Fruit fly (Drosophila melanogaster) whole organism, embryonic: Measurements from ENCODE around the gene CG14664.

Experiments
- Antp ChIP-seq: fragments of 200-800 bp; sonication (Bioruptor generic); optimal IDR thresholded peaks from 3 replicates; lab custom pipeline; 2016; ENCODE audit warnings: missing biosample characterization, missing genetic modification characterization
- Atf6 ChIP-seq: fragments of 200-800 bp; sonication (Bioruptor generic); IDR thresholded peaks from 2 replicates; pipeline ENCODE4 v1.3.6; 2022; ENCODE audit warnings: missing biosample characterization, missing genetic modification characterization
- C15 ChIP-seq: fragments of 200-800 bp; sonication (Bioruptor generic); IDR thresholded peaks from 3 replicates; pipeline ENCODE4 v1.3.6; 2022; ENCODE audit warnings: missing biosample characterization, missing genetic modification characterization
- CG11695 ChIP-seq: fragments of 200-800 bp; sonication (Bioruptor generic); IDR thresholded peaks from 3 replicates; pipeline ENCODE4 v1.3.6; 2022; ENCODE audit warnings: missing biosample characterization, missing genetic modification characterization
- CG11696 ChIP-seq: fragments of 200-800 bp; sonication (Bioruptor generic); IDR thresholded peaks from 2 replicates; pipeline ENCODE4 v1.3.6; 2022; ENCODE audit warnings: missing biosample characterization, missing genetic modification characterization
- CG11723 ChIP-seq: fragments of 200-800 bp; sonication (Bioruptor generic); optimal IDR thresholded peaks from 2 replicates; lab custom pipeline; 2017; ENCODE audit warnings: missing biosample characterization, mild to moderate bottlenecking, missing genetic modification characterization
- CG12071 ChIP-seq: fragments of 200-800 bp; sonication (Bioruptor generic); optimal IDR thresholded peaks from 3 replicates; lab custom pipeline; 2018; ENCODE audit warnings: missing biosample characterization, mild to moderate bottlenecking, missing genetic modification characterization
- CG13123 ChIP-seq: fragments of 200-800 bp; sonication (Bioruptor generic); optimal IDR thresholded peaks from 2 replicates; lab custom pipeline; 2016; ENCODE audit warnings: missing biosample characterization, missing genetic modification characterization
- CG14667 ChIP-seq: fragments of 200-800 bp; sonication (Bioruptor generic); IDR thresholded peaks from 2 replicates; pipeline ENCODE4 v1.3.6; 2022; ENCODE audit warnings: missing biosample characterization, missing genetic modification characterization
- CG14860 ChIP-seq: fragments of 200-800 bp; sonication (Bioruptor generic); IDR thresholded peaks from 3 replicates; pipeline ENCODE4 v1.3.6; 2022; ENCODE audit warnings: missing biosample characterization, missing genetic modification characterization; ENCODE audit not compliant: partially characterized antibody
- CG15073 ChIP-seq: fragments of 200-800 bp; sonication (Bioruptor generic); optimal IDR thresholded peaks from 2 replicates; lab custom pipeline; 2016; ENCODE audit warnings: missing biosample characterization, missing genetic modification characterization
- CG1529 ChIP-seq: fragments of 200-800 bp; sonication (Bioruptor generic); optimal IDR thresholded peaks from 3 replicates; lab custom pipeline; 2018; ENCODE audit warnings: missing biosample characterization, missing genetic modification characterization
- CG1603 ChIP-seq: fragments of 200-800 bp; sonication (Bioruptor generic); optimal IDR thresholded peaks from 2 replicates; lab custom pipeline; 2019; ENCODE audit warnings: missing biosample characterization, mild to moderate bottlenecking, missing genetic modification characterization, moderate library complexity
- CG17328 ChIP-seq: fragments of 200-800 bp; sonication (Bioruptor generic); IDR thresholded peaks from 2 replicates; pipeline ENCODE4 v1.3.6; 2022; ENCODE audit warnings: missing biosample characterization, missing genetic modification characterization
- CG17612 ChIP-seq: fragments of 200-800 bp; sonication (Bioruptor generic); IDR thresholded peaks from 2 replicates; pipeline ENCODE4 v1.3.6; 2022; ENCODE audit warnings: missing biosample characterization, missing genetic modification characterization
- CG2202 ChIP-seq: fragments of 200-800 bp; sonication (Bioruptor generic); optimal IDR thresholded peaks from 2 replicates; lab custom pipeline; 2018; ENCODE audit warnings: missing biosample characterization, mild to moderate bottlenecking, missing genetic modification characterization
- CG33213 ChIP-seq: fragments of 200-800 bp; sonication (Bioruptor generic); optimal IDR thresholded peaks from 3 replicates; lab custom pipeline; 2016; ENCODE audit warnings: missing biosample characterization, missing genetic modification characterization
- CG4617 ChIP-seq: fragments of 200-800 bp; sonication (Bioruptor generic); optimal IDR thresholded peaks from 3 replicates; lab custom pipeline; 2016; ENCODE audit warnings: missing biosample characterization, missing genetic modification characterization, borderline replicate concordance
- CG7928 ChIP-seq: fragments of 200-800 bp; sonication (Bioruptor generic); optimal IDR thresholded peaks from 2 replicates; lab custom pipeline; 2017; ENCODE audit warnings: missing biosample characterization, mild to moderate bottlenecking, missing genetic modification characterization
- CG8388 ChIP-seq: fragments of 200-800 bp; sonication (Bioruptor generic); optimal IDR thresholded peaks from 2 replicates; lab custom pipeline; 2019; ENCODE audit warnings: missing biosample characterization, mild to moderate bottlenecking, missing genetic modification characterization, moderate library complexity
- CG8924 ChIP-seq: fragments of 200-800 bp; optimal IDR thresholded peaks from 3 replicates; lab custom pipeline; 2019; ENCODE audit warnings: missing biosample characterization, mild to moderate bottlenecking, missing genetic modification characterization, moderate library complexity
- CG9215 ChIP-seq: fragments of 200-800 bp; sonication (Bioruptor generic); IDR thresholded peaks from 2 replicates; pipeline ENCODE4 v1.3.6; 2022; ENCODE audit warnings: missing biosample characterization, missing genetic modification characterization
- D19B ChIP-seq: fragments of 200-800 bp; sonication (Bioruptor generic); optimal IDR thresholded peaks from 2 replicates; lab custom pipeline; 2017; ENCODE audit warnings: missing biosample characterization, mild to moderate bottlenecking, missing genetic modification characterization
- Dek ChIP-seq: fragments of 200-800 bp; sonication (Bioruptor generic); optimal IDR thresholded peaks from 3 replicates; lab custom pipeline; 2019; ENCODE audit warnings: missing biosample characterization, mild to moderate bottlenecking, missing genetic modification characterization, moderate library complexity
- Dp ChIP-seq: fragments of 200-800 bp; sonication (Bioruptor generic); optimal IDR thresholded peaks from 2 replicates; lab custom pipeline; 2018; ENCODE audit warnings: missing biosample characterization, mild to moderate bottlenecking, missing genetic modification characterization, moderate library complexity
- E2f2 ChIP-seq: fragments of 200-800 bp; sonication (Bioruptor generic); IDR thresholded peaks from 2 replicates; pipeline ENCODE4 v1.3.6; 2022; ENCODE audit warnings: missing biosample characterization, missing genetic modification characterization
- HLH3B ChIP-seq: fragments of 200-800 bp; sonication (Bioruptor generic); IDR thresholded peaks from 2 replicates; pipeline ENCODE4 v1.3.6; 2022; ENCODE audit warnings: missing biosample characterization, missing genetic modification characterization
- HLH54F ChIP-seq: fragments of 200-800 bp; sonication (Bioruptor generic); optimal IDR thresholded peaks from 3 replicates; lab custom pipeline; 2016; ENCODE audit warnings: missing biosample characterization, missing genetic modification characterization
- Jarid2 ChIP-seq: fragments of 200-800 bp; sonication (Bioruptor generic); optimal IDR thresholded peaks from 3 replicates; lab custom pipeline; 2017; ENCODE audit warnings: mild to moderate bottlenecking, missing biosample characterization, missing genetic modification reagents, missing genetic modification characterization
- Lhr ChIP-seq: fragments of 200-800 bp; sonication (Bioruptor generic); optimal IDR thresholded peaks from 3 replicates; lab custom pipeline; 2017; ENCODE audit warnings: mild to moderate bottlenecking, missing biosample characterization, missing genetic modification reagents, missing genetic modification characterization
- MBD-R2 ChIP-seq: fragments of 200-800 bp; sonication (Bioruptor generic); IDR thresholded peaks from 2 replicates; pipeline ENCODE4 v1.3.6; 2022; ENCODE audit warnings: missing biosample characterization, missing genetic modification characterization
- NC2α ChIP-seq: fragments of 200-800 bp; sonication (Bioruptor generic); optimal IDR thresholded peaks from 2 replicates; lab custom pipeline; 2016; ENCODE audit warnings: missing biosample characterization, missing genetic modification characterization
- Spps ChIP-seq: fragments of 200-800 bp; sonication (Bioruptor generic); optimal IDR thresholded peaks from 2 replicates; lab custom pipeline; 2018; ENCODE audit warnings: missing biosample characterization, mild to moderate bottlenecking, missing genetic modification characterization
- dm ChIP-seq: fragments of 200-800 bp; sonication (Bioruptor generic); optimal IDR thresholded peaks from 3 replicates; lab custom pipeline; 2016; ENCODE audit warnings: missing biosample characterization, missing genetic modification characterization
- ewg ChIP-seq: fragments of 200-800 bp; sonication (Bioruptor generic); optimal IDR thresholded peaks from 3 replicates; lab custom pipeline; 2017; ENCODE audit warnings: mild to moderate bottlenecking, missing biosample characterization, missing genetic modification reagents, missing genetic modification characterization
- eyg ChIP-seq: fragments of 200-800 bp; sonication (Bioruptor generic); optimal IDR thresholded peaks from 3 replicates; lab custom pipeline; 2016; ENCODE audit warnings: missing biosample characterization, missing genetic modification characterization
- fu2 ChIP-seq: fragments of 200-800 bp; sonication (Bioruptor generic); optimal IDR thresholded peaks from 2 replicates; lab custom pipeline; 2016; ENCODE audit warnings: missing biosample characterization, missing genetic modification characterization
- gcm2 ChIP-seq: fragments of 200-800 bp; sonication (Bioruptor generic); optimal IDR thresholded peaks from 2 replicates; lab custom pipeline; 2016; ENCODE audit warnings: missing biosample characterization, missing genetic modification characterization
- hb ChIP-seq: fragments of 200-800 bp; sonication (Bioruptor generic); IDR thresholded peaks from 3 replicates; pipeline ENCODE4 v1.3.6; 2022; ENCODE audit warnings: missing biosample characterization, missing genetic modification characterization; ENCODE audit not compliant: partially characterized antibody
- insv ChIP-seq, 2 experiments: fragments of 200-800 bp; sonication (Bioruptor generic); optimal IDR thresholded peaks; 3 replicates each; lab custom pipeline; 2016 to 2018; ENCODE audit warnings: missing biosample characterization in 2 of 2, missing genetic modification characterization in 2 of 2
- lov ChIP-seq, 2 experiments: fragments of 200-800 bp in 1 of 2; fragments of >200 bp in 1 of 2; sonication (Bioruptor generic) in 1 of 2; IDR thresholded peaks in 1 of 2; optimal IDR thresholded peaks in 1 of 2; 2 replicates in 1 of 2; 3 replicates in 1 of 2; pipeline versions ENCODE4 v1.3.6 to Lab custom; 2017 to 2022; ENCODE audit warnings: missing biosample characterization in 1 of 2, missing genetic modification characterization in 1 of 2
- nmo ChIP-seq: fragments of 200-800 bp; sonication (Bioruptor generic); optimal IDR thresholded peaks from 2 replicates; lab custom pipeline; 2018; ENCODE audit warnings: missing biosample characterization, mild to moderate bottlenecking, missing genetic modification characterization, moderate library complexity
- pb ChIP-seq: fragments of 200-800 bp; sonication (Bioruptor generic); optimal IDR thresholded peaks from 3 replicates; lab custom pipeline; 2016; ENCODE audit warnings: missing biosample characterization, missing genetic modification characterization
- pho ChIP-seq: fragments of 200-800 bp; sonication (Bioruptor generic); optimal IDR thresholded peaks from 2 replicates; lab custom pipeline; 2016; ENCODE audit warnings: missing biosample characterization, missing genetic modification characterization
- slp2 ChIP-seq: fragments of 200-800 bp; sonication (Bioruptor generic); optimal IDR thresholded peaks from 2 replicates; lab custom pipeline; 2016; ENCODE audit warnings: missing biosample characterization, missing genetic modification characterization
- tap ChIP-seq: fragments of 200-800 bp; optimal IDR thresholded peaks from 3 replicates; lab custom pipeline; 2019; ENCODE audit warnings: missing biosample characterization, mild to moderate bottlenecking, missing genetic modification characterization, moderate library complexity
- tin ChIP-seq: fragments of 200-800 bp; sonication (Bioruptor generic); optimal IDR thresholded peaks from 3 replicates; lab custom pipeline; 2016; ENCODE audit warnings: missing biosample characterization, missing genetic modification characterization
- ttk ChIP-seq: fragments of 200-800 bp; sonication (Bioruptor generic); IDR thresholded peaks from 2 replicates; pipeline ENCODE4 v2.1.2; 2022; ENCODE audit warnings: missing biosample characterization, missing genetic modification characterization

CG14664 gene

DNA sequence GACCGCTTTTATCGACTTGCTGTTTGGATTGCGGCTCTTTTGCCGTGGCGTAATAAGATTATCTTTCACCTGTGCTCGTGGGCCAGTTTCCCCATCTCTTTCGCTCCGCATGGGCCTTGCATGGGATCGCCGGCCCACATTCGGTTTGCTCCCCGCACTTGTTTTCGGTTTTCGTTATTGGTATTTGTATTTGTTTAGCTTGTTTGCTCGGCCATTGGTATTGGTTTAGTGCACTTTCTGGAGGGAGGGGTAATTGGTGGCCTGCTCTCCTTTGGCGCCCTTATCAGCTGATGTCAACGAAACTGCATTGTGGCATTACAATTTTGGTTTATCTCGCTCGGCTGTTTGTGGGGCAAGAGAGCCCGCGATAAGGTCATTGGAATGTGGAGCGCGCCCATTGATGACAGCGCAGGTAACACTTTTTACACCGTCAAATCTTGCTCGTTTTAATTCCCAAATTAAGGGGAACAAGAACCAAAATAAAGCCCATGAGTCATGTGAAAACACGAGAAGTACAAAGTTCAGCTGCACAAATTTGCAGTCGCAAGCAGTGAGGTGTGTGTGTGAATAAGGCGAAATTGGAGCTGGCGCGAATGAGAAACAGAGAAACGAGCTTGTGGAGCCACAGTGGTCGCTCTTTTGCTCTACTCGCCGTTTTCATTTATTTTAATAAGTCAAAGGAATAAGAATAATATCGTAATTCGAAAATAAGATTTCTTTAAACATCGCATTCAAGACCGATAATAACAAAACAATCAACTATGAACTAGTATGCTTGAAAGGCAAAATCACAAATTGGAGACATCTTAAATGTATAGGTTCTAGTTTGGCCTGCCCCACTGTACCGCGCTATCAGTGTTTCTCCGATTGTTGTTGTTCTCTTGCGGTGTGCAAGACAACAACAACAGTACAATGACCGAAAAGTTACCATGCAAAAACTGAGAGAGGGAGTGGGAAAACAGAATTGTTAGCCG lies 8.3 kb upstream of the CG14664 start (continued):
- TF ChIP-seq HLH54F (GFP tag; lab: Kevin White, UChicago) (peak; percentile 84), fu2 (GFP tag; lab: Kevin White, UChicago) (peak; percentile 74), CG15073 (peak; percentile 88), D19B (no peak), CG1603 (tag; lab: Kevin White, UChicago) (peak; percentile 98), E2f2 (peak; percentile 74), Spps (peak; percentile 99), Jarid2 (peak; percentile 89), CG11723 (GFP tag; lab: Kevin White, UChicago) (peak; percentile 99), tin (GFP tag; lab: Kevin White, UChicago) (peak; percentile 95), CG7928 (peak; percentile 64), Dek (tag; lab: Kevin White, UChicago) (peak; percentile 74), nmo (peak; percentile 68), Antp (GFP tag; lab: Kevin White, UChicago) (peak; percentile 98), CG11696 (peak; percentile 87), CG17612 (GFP tag; lab: Robert Waterston, UW) (peak; percentile 87), lov (optimal IDR thresholded peaks at IDR 0.05; lab: Kevin White, UChicago) (no peak), lov (GFP tag; IDR thresholded peaks at IDR 0.05; lab: Robert Waterston, UW) (peak; percentile 99), MBD-R2 (GFP tag; lab: Robert Waterston, UW) (peak; percentile 48; the same call in 1 of the 2 replicates), CG8924 (tag; lab: Kevin White, UChicago) (peak; percentile 95), CG17328 (peak; percentile 98), pho (GFP tag; lab: Kevin White, UChicago) (peak; percentile 81), CG13123 (GFP tag; lab: Kevin White, UChicago) (peak; percentile 99), HLH3B (peak; percentile 97), Dp (GFP tag; lab: Kevin White, UChicago) (peak; percentile 22), eyg (GFP tag; lab: Kevin White, UChicago) (peak; percentile 98), CG1529 (GFP tag; lab: Kevin White, UChicago) (peak; percentile 99), slp2 (GFP tag; lab: Kevin White, UChicago) (peak; percentile 97), CG2202 (tag; lab: Kevin White, UChicago) (peak; percentile 100), CG8388 (GFP tag; lab: Kevin White, UChicago) (peak; percentile 93), hb (GFP tag; lab: Robert Waterston, UW) (no peak), CG14860 (no peak), CG12071 (peak; percentile 98), CG14667 (peak; percentile 75), insv (GFP tag; optimal IDR thresholded peaks at IDR 0.05; lab: Kevin White, UChicago) (peak; percentile 78 to 82), gcm2 (GFP tag; lab: Kevin White, UChicago) (peak; percentile 89), NC2α (GFP tag; lab: Kevin White, UChicago) (peak; percentile 99), CG33213 (GFP tag; lab: Kevin White, UChicago) (peak; percentile 99), pb (peak; percentile 98), ewg (GFP tag; lab: Kevin White, UChicago) (peak; percentile 97), CG11695 (GFP tag; lab: Robert Waterston, UW) (peak; percentile 91), tap (tag; lab: Kevin White, UChicago) (peak; percentile 92), CG9215 (GFP tag; lab: Robert Waterston, UW) (peak; percentile 38; the same call in 1 of the 2 replicates), ttk (peak; percentile 89), CG4617 (peak; percentile 96), Lhr (GFP tag; lab: Kevin White, UChicago) (peak; percentile 99), dm (GFP tag; lab: Kevin White, UChicago) (peak; percentile 96), Atf6 (GFP tag; lab: Robert Waterston, UW) (peak; percentile 79; the same call in 1 of the 2 replicates), C15 (GFP tag; lab: Robert Waterston, UW) (0 out of 3 replicates have a peak, but pooled peaks have one; percentile 48)
